Worm (Caenorhabditis elegans) whole organism, mixed stage, embryonic: ENCODE results near the gene ZK185.4.

Experiments used
- ces-1 ChIP-seq: fragments of 150-350 bp; optimal IDR thresholded peaks from 2 replicates; lab custom pipeline; 2014; ENCODE audit warnings: missing biosample characterization, missing genetic modification reagents, missing genetic modification characterization
- mab-5 ChIP-seq: fragments of 150-350 bp; optimal IDR thresholded peaks from 2 replicates; lab custom pipeline; 2014; ENCODE audit warnings: missing biosample characterization, missing genetic modification characterization
- mep-1 ChIP-seq: fragments of 150-350 bp; optimal IDR thresholded peaks from 2 replicates; lab custom pipeline; 2017; ENCODE audit warnings: missing biosample characterization, missing genetic modification reagents, missing genetic modification characterization, inconsistent platforms
- nhr-28 ChIP-seq: fragments of 150-350 bp; optimal IDR thresholded peaks from 2 replicates; lab custom pipeline; 2014; ENCODE audit warnings: missing biosample characterization, missing genetic modification characterization
- nhr-76 ChIP-seq: sonication (generic microtip); optimal IDR thresholded peaks from 2 replicates; lab custom pipeline; 2017; ENCODE audit warnings: missing biosample characterization, missing genetic modification characterization
- pha-4 ChIP-seq: fragments of 150-350 bp; optimal IDR thresholded peaks from 2 replicates; lab custom pipeline; 2018; ENCODE audit warnings: missing biosample characterization, missing genetic modification reagents, missing genetic modification characterization
- sem-2 ChIP-seq: fragments of 200-800 bp; sonication (Bioruptor generic); optimal IDR thresholded peaks from 2 replicates; lab custom pipeline; 2018; ENCODE audit warnings: mild to moderate bottlenecking, missing genetic modification characterization, missing compliant biosample characterization
- snpc-4 ChIP-seq: fragments of 150-350 bp; optimal IDR thresholded peaks from 2 replicates; lab custom pipeline; 2014; ENCODE audit warnings: missing biosample characterization, missing genetic modification characterization

- TF ChIP-seq sem-2: no peak
- TF ChIP-seq pha-4 (tag; lab: Kevin White, UChicago): no peak
- TF ChIP-seq mep-1: no peak
- no peak for TF ChIP-seq mab-5 (tag; lab: Kevin White, UChicago)
- TF ChIP-seq nhr-28 (tag; lab: Kevin White, UChicago): no peak
- peak; percentile 42 for TF ChIP-seq ces-1 (GFP tag; lab: Kevin White, UChicago)
- no peak for TF ChIP-seq snpc-4 (tag; lab: Kevin White, UChicago)
- TF ChIP-seq nhr-76 (tag; lab: Kevin White, UChicago): no peak
These were observed 41.1 kb upstream of the ZK185.4 start for ce11 chrIV:4574051-4574450.
